Fruit fly (Drosophila melanogaster) whole organism, pupa: Measurements from ENCODE around the gene RpS10b.
A peak's percentile ranks its signal among the peaks of the same experiment; 100 is the strongest.

Source experiments
- CG10348 ChIP-seq: fragments of 200-800 bp; sonication (Bioruptor generic); IDR thresholded peaks from 2 replicates; pipeline ENCODE4 v1.3.6; 2022; ENCODE audit warnings: missing biosample characterization, missing genetic modification characterization
- CG12605 ChIP-seq: fragments of 200-800 bp; sonication (Bioruptor generic); IDR thresholded peaks from 2 replicates; pipeline ENCODE4 v1.3.6; 2022; ENCODE audit warnings: missing biosample characterization, missing genetic modification characterization
- CG13204 ChIP-seq: fragments of 200-800 bp; sonication (Bioruptor generic); optimal IDR thresholded peaks from 2 replicates; lab custom pipeline; 2018; ENCODE audit warnings: missing biosample characterization, mild to moderate bottlenecking, missing genetic modification characterization, moderate library complexity
- CG15710 ChIP-seq: fragments of 200-800 bp; sonication (Bioruptor generic); optimal IDR thresholded peaks from 2 replicates; lab custom pipeline; 2018; ENCODE audit warnings: missing biosample characterization, mild to moderate bottlenecking, missing genetic modification characterization, moderate library complexity
- CG32121 ChIP-seq: fragments of 200-800 bp; sonication (Bioruptor generic); IDR thresholded peaks from 2 replicates; pipeline ENCODE4 v1.3.6; 2022; ENCODE audit warnings: missing biosample characterization, missing genetic modification characterization
- CG34367 ChIP-seq: fragments of 200-800 bp; sonication (Bioruptor generic); optimal IDR thresholded peaks from 2 replicates; lab custom pipeline; 2018; ENCODE audit warnings: missing biosample characterization, mild to moderate bottlenecking, missing genetic modification characterization
- CG4496 ChIP-seq: fragments of 200-800 bp; sonication (Bioruptor generic); IDR thresholded peaks from 3 replicates; pipeline ENCODE4 v1.3.6; 2022; ENCODE audit warnings: missing biosample characterization, missing genetic modification characterization
- CG9948 ChIP-seq: fragments of 200-800 bp; sonication (Bioruptor generic); optimal IDR thresholded peaks from 2 replicates; lab custom pipeline; 2018; ENCODE audit warnings: missing biosample characterization, mild to moderate bottlenecking, missing genetic modification characterization, moderate library complexity
- EcR ChIP-seq: fragments of 200-800 bp; sonication (Bioruptor generic); optimal IDR thresholded peaks from 3 replicates; lab custom pipeline; 2019; ENCODE audit warnings: missing biosample characterization, missing genetic modification characterization, mild to moderate bottlenecking, moderate library complexity, missing genetic modification reagents
- Ets98B ChIP-seq: fragments of 200-800 bp; sonication (Bioruptor generic); IDR thresholded peaks from 2 replicates; pipeline ENCODE4 v1.3.6; 2022; ENCODE audit warnings: missing biosample characterization, missing genetic modification characterization
- Pif1A ChIP-seq: fragments of 200-800 bp; sonication (Bioruptor generic); optimal IDR thresholded peaks from 3 replicates; lab custom pipeline; 2016; ENCODE audit warnings: missing biosample characterization, missing genetic modification characterization
- Pif1B ChIP-seq: fragments of 200-800 bp; sonication (Bioruptor generic); optimal IDR thresholded peaks from 3 replicates; lab custom pipeline; 2016; ENCODE audit warnings: missing biosample characterization, missing genetic modification characterization
- Snoo ChIP-seq: fragments of 200-800 bp; sonication (Bioruptor generic); optimal IDR thresholded peaks from 3 replicates; lab custom pipeline; 2017; ENCODE audit warnings: missing biosample characterization, mild to moderate bottlenecking, missing genetic modification characterization, inconsistent platforms
- fd96Ca ChIP-seq: fragments of 200-800 bp; sonication (Bioruptor generic); IDR thresholded peaks from 3 replicates; pipeline ENCODE4 v1.3.6; 2022; ENCODE audit warnings: missing biosample characterization, missing genetic modification characterization
- gl ChIP-seq: fragments of 200-800 bp; sonication (Bioruptor generic); optimal IDR thresholded peaks from 2 replicates; lab custom pipeline; 2018; ENCODE audit warnings: missing biosample characterization, mild to moderate bottlenecking, missing genetic modification characterization

Gene RpS10b

dm6 chrX:19642819-19643504 lies 45.1 kb downstream of the RpS10b start, which contains the start of the genes CG12237 and Sec61gamma:
Gene CG12237 (minus strand): TSS chrX:19642869.
Gene Sec61gamma (plus strand): TSS chrX:19643327.
- TF ChIP-seq Pif1A (GFP tag; lab: Kevin White, UChicago) (no peak), CG32121 (GFP tag; lab: Robert Waterston, UW) (no peak), CG15710 (no peak), Snoo (peak; percentile 13), gl (tag; lab: Kevin White, UChicago) (no peak), EcR (GFP tag; lab: Kevin White, UChicago) (no peak), CG34367 (peak; percentile 0), CG4496 (GFP tag; lab: Robert Waterston, UW) (no peak), CG10348 (GFP tag; lab: Robert Waterston, UW) (no peak), Ets98B (GFP tag; lab: Robert Waterston, UW) (peak; percentile 42; the same call in 1 of the 2 replicates), CG13204 (GFP tag; lab: Kevin White, UChicago) (no peak), fd96Ca (GFP tag; lab: Robert Waterston, UW) (no peak), Pif1B (GFP tag; lab: Kevin White, UChicago) (no peak)

- TF ChIP-seq Ets98B (GFP tag; lab: Robert Waterston, UW): 0 out of 2 replicates have a peak, but pooled peaks have one; percentile 23
- peak; percentile 3 for TF ChIP-seq CG9948 (tag; lab: Kevin White, UChicago)
- no peak for TF ChIP-seq CG12605 (GFP tag; lab: Robert Waterston, UW)
Measured at dm6 chrX:19645873-19646541, 48.2 kb downstream of the RpS10b start, which contains the start of gene Arp10. Gene Arp10 (minus strand): TSS chrX:19646176.
